Worm (Caenorhabditis elegans) whole organism, midembryonic: ENCODE results near the gene cope-1.
"Not testable (repeated sequence)": the region's sequence is repeated elsewhere in the genome, so short reads cannot be mapped to it uniquely, and the experiment has no call there.

ENCODE experiments used
- cog-1 ChIP-seq: sonication (generic microtip); optimal IDR thresholded peaks from 2 replicates; lab custom pipeline; 2016; ENCODE audit warnings: missing genetic modification characterization, missing compliant biosample characterization
- flt-1 ChIP-seq: fragments of 200-800 bp; sonication (Bioruptor generic); IDR thresholded peaks from 2 replicates; pipeline ENCODE4 v1.3.6; 2022; ENCODE audit warnings: missing genetic modification characterization, missing compliant biosample characterization
- ref-1 ChIP-seq: fragments of 200-800 bp; sonication (Bioruptor generic); conservative IDR thresholded peaks from 2 replicates; pipeline ENCODE4 v1.3.6; 2022; ENCODE audit warnings: missing genetic modification reagents, missing genetic modification characterization, missing compliant biosample characterization
- tab-1 ChIP-seq: fragments of 200-800 bp; sonication (Bioruptor generic); IDR thresholded peaks from 2 replicates; pipeline ENCODE4 v1.3.6; 2022; ENCODE audit warnings: missing genetic modification characterization, missing compliant biosample characterization

- not testable (repeated sequence) for TF ChIP-seq flt-1 (GFP tag; lab: Robert Waterston, UW); cog-1 (tag; lab: Kevin White, UChicago); ref-1 (GFP tag; lab: Robert Waterston, UW)
- TF ChIP-seq tab-1 (GFP tag; lab: Robert Waterston, UW): 0 out of 2 replicates have a peak, but pooled peaks have one; percentile 21
Measured at ce11 chrIII:13448235-13448634, 22.2 kb downstream of the cope-1 start.
